Worm (Caenorhabditis elegans) whole organism, L2 larva: ENCODE measurements around the gene R07B1.11.

ENCODE experiments used
- unc-62 ChIP-seq: fragments of 150-350 bp; optimal IDR thresholded peaks from 2 replicates; lab custom pipeline; 2014; ENCODE audit warnings: missing biosample characterization, missing genetic modification reagents, missing genetic modification characterization
- ztf-4 ChIP-seq: fragments of 150-350 bp; optimal IDR thresholded peaks from 2 replicates; lab custom pipeline; 2014; ENCODE audit warnings: missing biosample characterization, missing genetic modification characterization

DNA sequence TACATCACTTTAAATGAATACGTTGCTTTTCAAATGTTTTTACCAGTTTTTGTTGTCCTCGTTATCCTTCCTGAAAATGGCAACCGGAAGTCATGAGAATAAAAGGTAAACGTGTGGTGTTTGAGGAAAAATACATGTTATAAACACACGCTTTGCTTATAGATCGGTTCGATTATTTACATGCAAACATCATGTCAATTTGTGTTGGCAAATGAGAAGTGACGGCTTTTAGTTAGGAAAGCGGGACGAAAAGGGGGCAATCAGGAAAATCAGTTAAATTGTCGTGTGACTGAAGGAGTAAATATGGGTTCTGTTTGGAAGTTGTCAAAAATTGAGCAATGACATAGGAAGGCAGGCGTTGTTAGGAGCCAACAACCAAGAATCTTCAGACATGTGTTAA, 25.5 kb upstream of the R07B1.11 start, which contains the start of gene rrc-1:
- no peak for TF ChIP-seq ztf-4 (tag; lab: Kevin White, UChicago)
- no peak for TF ChIP-seq unc-62
